Worm (Caenorhabditis elegans): ENCODE data around the gene Y38C1AA.7.

- no peak for TF ChIP-seq flt-1 (GFP tag; IDR thresholded peaks at IDR 0.05)
- no peak for TF ChIP-seq aly-1 (tag; optimal IDR thresholded peaks at IDR 0.05)
- no peak for TF ChIP-seq sea-1 (GFP tag; conservative IDR thresholded peaks at IDR 0.05)
- no peak for TF ChIP-seq ets-7 (tag; optimal IDR thresholded peaks at IDR 0.05)
- no peak for TF ChIP-seq ama-1 (optimal IDR thresholded peaks at IDR 0.05)
- TF ChIP-seq hmg-4 (GFP tag; optimal IDR thresholded peaks at IDR 0.05) = no peak
- no peak for TF ChIP-seq hmbx-1 (tag; optimal IDR thresholded peaks at IDR 0.05)
- no peak for TF ChIP-seq tbx-11 (GFP tag; IDR thresholded peaks at IDR 0.05)
- TF ChIP-seq ceh-13 (GFP tag; optimal IDR thresholded peaks at IDR 0.05) = no peak
- TF ChIP-seq ceh-36 (tag; optimal IDR thresholded peaks at IDR 0.05) = no peak
- TF ChIP-seq B0310.2 (tag; optimal IDR thresholded peaks at IDR 0.05) = no peak
- TF ChIP-seq hnd-1 (tag; optimal IDR thresholded peaks at IDR 0.05) = no peak
- TF ChIP-seq tbx-37 (GFP tag; conservative IDR thresholded peaks at IDR 0.05) = no peak
Observed at ce11 chrIV:184184-184583, 25.4 kb downstream of the Y38C1AA.7 start, which contains the start of gene pnc-1.

All from whole organism, early embryonic.